Fruit fly (Drosophila melanogaster): ENCODE measurements around the gene RhoGAP102A.

Gene RhoGAP102A

DNA sequence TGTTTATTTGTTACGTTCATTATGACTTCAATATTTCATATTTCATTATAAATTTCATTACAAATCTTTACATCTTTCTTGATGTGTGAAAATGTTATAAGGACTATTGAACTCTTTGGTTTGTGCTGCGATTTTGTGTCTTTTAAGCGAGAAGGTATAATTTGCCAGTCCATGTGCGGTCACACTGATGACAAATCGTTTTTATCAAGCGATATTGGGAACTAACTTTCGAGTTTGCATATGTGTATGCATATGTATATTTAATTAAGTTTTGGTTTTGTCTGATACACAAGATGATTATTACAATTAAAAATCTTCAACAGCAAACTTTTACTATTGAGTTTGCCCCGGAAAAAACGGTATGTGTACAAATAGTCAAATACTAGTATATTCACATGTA lies 53.1 kb downstream of the RhoGAP102A start, which contains the start of gene Rad23 (continued):
- TF ChIP-seq CG9797 (GFP tag; optimal IDR thresholded peaks at IDR 0.05) (peak; percentile 60), CG3065 (GFP tag; optimal IDR thresholded peaks at IDR 0.05) (no peak), CG14014 (GFP tag; IDR thresholded peaks at IDR 0.05) (no peak), CG15601 (tag; optimal IDR thresholded peaks at IDR 0.05) (peak; percentile 32), cg (GFP tag; optimal IDR thresholded peaks at IDR 0.05) (peak; percentile 71), CG1603 (tag; optimal IDR thresholded peaks at IDR 0.05) (peak; percentile 97), wdn (GFP tag; IDR thresholded peaks at IDR 0.05) (no peak), CG18764 (GFP tag; optimal IDR thresholded peaks at IDR 0.05) (peak; percentile 22), Fer1 (GFP tag; optimal IDR thresholded peaks at IDR 0.05) (peak; percentile 50), CG17186 (GFP tag; optimal IDR thresholded peaks at IDR 0.05) (peak; percentile 23), CG8089 (GFP tag; optimal IDR thresholded peaks at IDR 0.05) (peak; percentile 42), en (GFP tag; optimal IDR thresholded peaks at IDR 0.05) (no peak), CG17359 (tag; optimal IDR thresholded peaks at IDR 0.05) (no peak), zen (tag; optimal IDR thresholded peaks at IDR 0.05) (peak; percentile 59), CG30431 (GFP tag; optimal IDR thresholded peaks at IDR 0.05) (no peak), Antp (GFP tag; optimal IDR thresholded peaks at IDR 0.05) (no peak), CG12659 (GFP tag; optimal IDR thresholded peaks at IDR 0.05) (peak; percentile 75), gfzf (GFP tag; optimal IDR thresholded peaks at IDR 0.05) (peak; percentile 80), pzg (GFP tag; optimal IDR thresholded peaks at IDR 0.05) (peak; percentile 84), ab (GFP tag; optimal IDR thresholded peaks at IDR 0.05) (no peak), gem (tag; optimal IDR thresholded peaks at IDR 0.05) (peak; percentile 52), CG12391 (tag; optimal IDR thresholded peaks at IDR 0.05) (no peak), CG12155 (GFP tag; optimal IDR thresholded peaks at IDR 0.05) (peak; percentile 16), CG4617 (GFP tag; optimal IDR thresholded peaks at IDR 0.05; ENCODE audit: borderline replicate concordance) (peak; percentile 66), CG14710 (tag; optimal IDR thresholded peaks at IDR 0.05) (peak; percentile 61), CG30020 (tag; optimal IDR thresholded peaks at IDR 0.05) (peak; percentile 99), stwl (tag; optimal IDR thresholded peaks at IDR 0.05) (peak; percentile 37), trem (tag; optimal IDR thresholded peaks at IDR 0.05) (peak; percentile 23), ash1 (GFP tag; optimal IDR thresholded peaks at IDR 0.05) (no peak), CG10654 (GFP tag; optimal IDR thresholded peaks at IDR 0.05) (no peak), Scr (GFP tag; IDR thresholded peaks at IDR 0.05; ENCODE audit: partially characterized antibody) (no peak), CG33213 (GFP tag; optimal IDR thresholded peaks at IDR 0.05) (peak; percentile 50), dmrt11E (tag; optimal IDR thresholded peaks at IDR 0.05) (peak; percentile 39), CG5180 (GFP tag; optimal IDR thresholded peaks at IDR 0.05) (no peak), CG11723 (GFP tag; optimal IDR thresholded peaks at IDR 0.05) (peak; percentile 92), CG12942 (GFP tag; optimal IDR thresholded peaks at IDR 0.05) (no peak), ttk (GFP tag; IDR thresholded peaks at IDR 0.05) (no peak), CG18262 (tag; optimal IDR thresholded peaks at IDR 0.05) (peak; percentile 12), CG17328 (GFP tag; IDR thresholded peaks at IDR 0.05) (no peak), Eip74EF (GFP tag; optimal IDR thresholded peaks at IDR 0.05) (peak; percentile 7 to 51), CG3995 (GFP tag; optimal IDR thresholded peaks at IDR 0.05) (peak; percentile 51), Tbp (GFP tag; optimal IDR thresholded peaks at IDR 0.05) (no peak), CG10321 (GFP tag; IDR thresholded peaks at IDR 0.05) (no peak), CG1024 (GFP tag; IDR thresholded peaks at IDR 0.05) (peak; percentile 98), da (GFP tag; optimal IDR thresholded peaks at IDR 0.05) (no peak), Bdp1 (GFP tag; optimal IDR thresholded peaks at IDR 0.05) (no peak), sima (GFP tag; optimal IDR thresholded peaks at IDR 0.05) (no peak), Spps (tag; optimal IDR thresholded peaks at IDR 0.05) (peak; percentile 16), fd64A (GFP tag; optimal IDR thresholded peaks at IDR 0.05) (no peak), grau (tag; optimal IDR thresholded peaks at IDR 0.05) (peak; percentile 49), Dref (GFP tag; IDR thresholded peaks at IDR 0.05) (no peak)
